Fruit fly (Drosophila melanogaster) whole organism, wandering third instar larva: Measurements from ENCODE around the gene Hand.

Experiments used
- Abd-B ChIP-seq: fragments of >200 bp; optimal IDR thresholded peaks from 2 replicates; lab custom pipeline; 2017; ENCODE audit warnings: missing biosample characterization, missing genetic modification characterization
- CG32264 ChIP-seq: fragments of 200-800 bp; sonication (Bioruptor generic); optimal IDR thresholded peaks from 2 replicates; lab custom pipeline; 2016; ENCODE audit warnings: missing biosample characterization, missing genetic modification characterization
- CG9705 ChIP-seq: fragments of 200-800 bp; sonication (Bioruptor generic); optimal IDR thresholded peaks from 2 replicates; lab custom pipeline; 2018; ENCODE audit warnings: missing biosample characterization, mild to moderate bottlenecking, missing genetic modification characterization
- CrebA ChIP-seq: fragments of 200-800 bp; sonication (Bioruptor generic); optimal IDR thresholded peaks from 2 replicates; lab custom pipeline; 2016; ENCODE audit warnings: missing biosample characterization, mild to moderate bottlenecking, missing genetic modification characterization, borderline replicate concordance
- Dfd ChIP-seq: fragments of >200 bp; optimal IDR thresholded peaks from 2 replicates; lab custom pipeline; 2017; ENCODE audit warnings: missing biosample characterization, missing genetic modification characterization
- Dif ChIP-seq: fragments of 200-275, 200-300 bp; sonication (Bioruptor generic); optimal IDR thresholded peaks from 2 replicates; lab custom pipeline; 2018; ENCODE audit warnings: missing biosample characterization, missing genetic modification characterization; ENCODE audit not compliant: partially characterized antibody
- GATAd ChIP-seq: sonication (Bioruptor generic); optimal IDR thresholded peaks from 2 replicates; lab custom pipeline; 2016; ENCODE audit warnings: missing biosample characterization, missing genetic modification characterization
- HLH106 ChIP-seq: fragments of 200-800 bp; optimal IDR thresholded peaks from 3 replicates; lab custom pipeline; 2019; ENCODE audit warnings: missing biosample characterization, mild to moderate bottlenecking, missing genetic modification characterization, moderate library complexity
- Hnf4 ChIP-seq: fragments of 200-800 bp; sonication (Bioruptor generic); optimal IDR thresholded peaks from 2 replicates; lab custom pipeline; 2016; ENCODE audit warnings: missing biosample characterization, mild to moderate bottlenecking, missing genetic modification characterization
- Hr78 ChIP-seq: fragments of >200 bp; optimal IDR thresholded peaks from 2 replicates; lab custom pipeline; 2017; ENCODE audit warnings: missing biosample characterization, missing genetic modification characterization
- Hr83 ChIP-seq: fragments of 200-300 bp; sonication (Bioruptor generic); optimal IDR thresholded peaks from 2 replicates; lab custom pipeline; 2016; ENCODE audit warnings: missing biosample characterization, mild to moderate bottlenecking, missing genetic modification characterization, moderate library complexity; ENCODE audit not compliant: poor library complexity, severe bottlenecking
- Jra ChIP-seq: sonication (Bioruptor generic); optimal IDR thresholded peaks from 2 replicates; lab custom pipeline; 2016; ENCODE audit warnings: missing biosample characterization, missing genetic modification characterization
- Mio ChIP-seq: sonication (Bioruptor generic); optimal IDR thresholded peaks from 2 replicates; lab custom pipeline; 2016; ENCODE audit warnings: missing biosample characterization, missing genetic modification characterization
- Myc ChIP-seq: fragments of >200 bp; optimal IDR thresholded peaks from 2 replicates; lab custom pipeline; 2017
- OdsH ChIP-seq: fragments of 200-800 bp; sonication (Bioruptor generic); optimal IDR thresholded peaks from 2 replicates; lab custom pipeline; 2016; ENCODE audit warnings: missing biosample characterization, mild to moderate bottlenecking, missing genetic modification characterization
- Rel ChIP-seq, 2 experiments: fragments of 200-800 bp; sonication (Bioruptor generic) in 1 of 2; optimal IDR thresholded peaks; 2 replicates in 1 of 2; 3 replicates in 1 of 2; lab custom pipeline; 2016 to 2019; ENCODE audit warnings: mild to moderate bottlenecking in 2 of 2, missing biosample characterization in 2 of 2, missing genetic modification characterization in 2 of 2, moderate library complexity in 1 of 2
- Sp1 ChIP-seq: fragments of 200-800 bp; sonication (Bioruptor generic); optimal IDR thresholded peaks from 3 replicates; lab custom pipeline; 2019; ENCODE audit warnings: missing biosample characterization, mild to moderate bottlenecking, missing genetic modification characterization, moderate library complexity
- Vsx2 ChIP-seq: fragments of 200-300, 225-300 bp; sonication (Bioruptor generic); optimal IDR thresholded peaks from 2 replicates; lab custom pipeline; 2018; ENCODE audit warnings: missing biosample characterization, missing genetic modification characterization; ENCODE audit not compliant: partially characterized antibody
- br ChIP-seq: fragments of 200-800 bp; sonication (Bioruptor generic); optimal IDR thresholded peaks from 2 replicates; lab custom pipeline; 2016; ENCODE audit warnings: missing biosample characterization, missing genetic modification characterization
- brk ChIP-seq: fragments of 200-800 bp; sonication (Bioruptor generic); optimal IDR thresholded peaks from 2 replicates; lab custom pipeline; 2016; ENCODE audit warnings: missing biosample characterization, mild to moderate bottlenecking, missing genetic modification characterization
- dl ChIP-seq, 2 experiments: fragments of 175-275, 200-275 bp in 1 of 2; fragments of 200-275 bp in 1 of 2; sonication (Bioruptor generic); optimal IDR thresholded peaks; lab custom pipeline; 2018; ENCODE audit warnings: mild to moderate bottlenecking in 2 of 2, missing biosample characterization in 2 of 2, missing genetic modification characterization in 2 of 2, moderate library complexity in 2 of 2; ENCODE audit not compliant: partially characterized antibody in 2 of 2, insufficient read depth in 1 of 2
- dmrt93B ChIP-seq: fragments of 200-800 bp; sonication (Bioruptor generic); optimal IDR thresholded peaks from 2 replicates; lab custom pipeline; 2018; ENCODE audit warnings: missing biosample characterization, mild to moderate bottlenecking, missing genetic modification characterization
- dsf ChIP-seq: sonication (Bioruptor generic); optimal IDR thresholded peaks from 2 replicates; lab custom pipeline; 2016; ENCODE audit warnings: missing biosample characterization, missing genetic modification characterization, borderline replicate concordance
- ey ChIP-seq: fragments of 200-800 bp; sonication (Bioruptor generic); optimal IDR thresholded peaks from 2 replicates; lab custom pipeline; 2016; ENCODE audit warnings: missing biosample characterization, missing genetic modification characterization
- foxo ChIP-seq, 2 experiments: fragments of 200-800 bp; sonication (Bioruptor generic); optimal IDR thresholded peaks; 2 replicates in 1 of 2; 3 replicates in 1 of 2; lab custom pipeline; 2016 to 2017; ENCODE audit warnings: missing biosample characterization in 2 of 2, missing genetic modification characterization in 2 of 2
- fru ChIP-seq: fragments of 200-800 bp; sonication (Bioruptor generic); optimal IDR thresholded peaks from 3 replicates; lab custom pipeline; 2016; ENCODE audit warnings: missing biosample characterization, mild to moderate bottlenecking, missing genetic modification characterization
- h ChIP-seq: fragments of 200-800 bp; sonication (Bioruptor generic); optimal IDR thresholded peaks from 3 replicates; lab custom pipeline; 2016; ENCODE audit warnings: missing biosample characterization, mild to moderate bottlenecking, missing genetic modification characterization
- jim ChIP-seq: fragments of 175-275, 200-325 bp; sonication (Bioruptor generic); optimal IDR thresholded peaks from 2 replicates; lab custom pipeline; 2016; ENCODE audit warnings: missing biosample characterization, mild to moderate bottlenecking, missing genetic modification characterization
- psq ChIP-seq: fragments of 200-800 bp; sonication (Bioruptor generic); optimal IDR thresholded peaks from 3 replicates; lab custom pipeline; 2017; ENCODE audit warnings: missing biosample characterization, mild to moderate bottlenecking, missing genetic modification characterization, moderate library complexity
- rgr ChIP-seq: fragments of 200-800 bp; sonication (Bioruptor generic); optimal IDR thresholded peaks from 3 replicates; lab custom pipeline; 2016; ENCODE audit warnings: missing biosample characterization, mild to moderate bottlenecking, missing genetic modification characterization
- sage ChIP-seq: fragments of 200-800 bp; sonication (Bioruptor generic); optimal IDR thresholded peaks from 2 replicates; lab custom pipeline; 2016; ENCODE audit warnings: missing biosample characterization, mild to moderate bottlenecking, missing genetic modification characterization
- sv ChIP-seq: fragments of 200-800 bp; sonication (Bioruptor generic); optimal IDR thresholded peaks from 3 replicates; lab custom pipeline; 2016; ENCODE audit warnings: missing biosample characterization, missing genetic modification characterization
- tai ChIP-seq: sonication (Bioruptor generic); optimal IDR thresholded peaks from 2 replicates; lab custom pipeline; 2016; ENCODE audit warnings: missing biosample characterization, missing genetic modification characterization
- usp ChIP-seq: fragments of >200 bp; optimal IDR thresholded peaks from 2 replicates; lab custom pipeline; 2017; ENCODE audit warnings: missing biosample characterization, missing genetic modification characterization
- woc ChIP-seq: sonication (Bioruptor generic); optimal IDR thresholded peaks from 2 replicates; lab custom pipeline; 2016; ENCODE audit warnings: missing biosample characterization, mild to moderate bottlenecking, missing genetic modification characterization

Hand gene

dm6 chr2L:10305538-10306147 is 10.5 kb upstream of the Hand start:
- TF ChIP-seq jim, result no peak
- TF ChIP-seq Rel (GFP tag; optimal IDR thresholded peaks at IDR 0.05; lab: Kevin White, UChicago), result no peak
- peak; percentile 92 for TF ChIP-seq Rel (tag; optimal IDR thresholded peaks at IDR 0.05; lab: Kevin White, UChicago)

dm6 chr2L:10303786-10304185 is 8.6 kb upstream of the Hand start, which contains the start of gene nmd:
Gene nmd, minus strand, starts transcription at chr2L:10303947.
- peak; percentile 21 for TF ChIP-seq HLH106 (tag; lab: Kevin White, UChicago)
- no peak for TF ChIP-seq Rel (GFP tag; optimal IDR thresholded peaks at IDR 0.05; lab: Kevin White, UChicago)
- peak; percentile 70 for TF ChIP-seq Rel (tag; optimal IDR thresholded peaks at IDR 0.05; lab: Kevin White, UChicago)
- TF ChIP-seq Mio, result no peak
- TF ChIP-seq woc (GFP tag; lab: Kevin White, UChicago), result peak; percentile 69

- TF ChIP-seq Abd-B, result no peak
- no peak for TF ChIP-seq Dfd
- no peak for TF ChIP-seq CrebA (GFP tag; lab: Kevin White, UChicago)
- TF ChIP-seq Dif (GFP tag; lab: Kevin White, UChicago), result no peak
- no peak for TF ChIP-seq CG32264 (GFP tag; lab: Kevin White, UChicago)
- TF ChIP-seq woc (GFP tag; lab: Kevin White, UChicago), result no peak
- TF ChIP-seq psq (GFP tag; lab: Kevin White, UChicago), result no peak
- no peak for TF ChIP-seq sv (GFP tag; lab: Kevin White, UChicago)
- no peak for TF ChIP-seq Hnf4 (GFP tag; lab: Kevin White, UChicago)
- no peak for TF ChIP-seq jim
- TF ChIP-seq, all 38 proteins: peak for 0
Measured at dm6 chr2L:10301918-10302317, 6.7 kb upstream of the Hand start, which contains the start of gene CG13138. Gene CG13138, minus strand, starts transcription at chr2L:10302018.

dm6 chr2L:10299810-10300147 is 4.6 kb upstream of the Hand start, which contains the start of gene CYLD:
Gene CYLD, minus strand, starts transcription at chr2L:10299847.
- TF ChIP-seq Jra (GFP tag; lab: Kevin White, UChicago) (peak; percentile 56), HLH106 (tag; lab: Kevin White, UChicago) (peak; percentile 60), h (GFP tag; lab: Kevin White, UChicago) (no peak), foxo (GFP tag; optimal IDR thresholded peaks at IDR 0.05; lab: Kevin White, UChicago) (peak in 1 of 2 experiments; percentile 62), tai (GFP tag; lab: Kevin White, UChicago) (no peak), brk (peak; percentile 68), woc (GFP tag; lab: Kevin White, UChicago) (peak; percentile 4), CG9705 (GFP tag; lab: Kevin White, UChicago) (peak; percentile 34), Myc (no peak), dmrt93B (GFP tag; lab: Kevin White, UChicago) (no peak), OdsH (GFP tag; lab: Kevin White, UChicago) (peak; percentile 50), Sp1 (no peak), br (GFP tag; lab: Kevin White, UChicago) (no peak), Abd-B (no peak), Hr83 (GFP tag; lab: Kevin White, UChicago) (no peak), rgr (GFP tag; lab: Kevin White, UChicago) (peak; percentile 64), dsf (GFP tag; lab: Kevin White, UChicago) (no peak), sv (GFP tag; lab: Kevin White, UChicago) (no peak), Hr78 (no peak), Vsx2 (no peak), GATAd (no peak), Hnf4 (GFP tag; lab: Kevin White, UChicago) (peak; percentile 70), jim (no peak), psq (GFP tag; lab: Kevin White, UChicago) (peak; percentile 25), Rel (GFP tag; optimal IDR thresholded peaks at IDR 0.05; lab: Kevin White, UChicago) (no peak), Rel (tag; optimal IDR thresholded peaks at IDR 0.05; lab: Kevin White, UChicago) (no peak), ey (GFP tag; lab: Kevin White, UChicago) (peak; percentile 14), Mio (no peak), CG32264 (GFP tag; lab: Kevin White, UChicago) (no peak), dl (GFP tag; optimal IDR thresholded peaks at IDR 0.05; lab: Kevin White, UChicago; ENCODE audit: insufficient read depth in 1 of 2, partially characterized antibody in 2 of 2) (no peak), usp (no peak), sage (GFP tag; lab: Kevin White, UChicago) (peak; percentile 7), fru (GFP tag; lab: Kevin White, UChicago) (no peak), Dif (GFP tag; lab: Kevin White, UChicago) (no peak)
- TF ChIP-seq, all 38 proteins: peak for 12
